Worm (Caenorhabditis elegans) whole organism, L3 larva: Measurements from ENCODE around the gene ule-3.

Experiments used
- ceh-28 ChIP-seq: fragments of 150-350 bp; optimal IDR thresholded peaks from 2 replicates; lab custom pipeline; 2014; ENCODE audit warnings: missing biosample characterization, missing genetic modification reagents, missing genetic modification characterization
- ceh-9 ChIP-seq: sonication (generic microtip); optimal IDR thresholded peaks from 2 replicates; lab custom pipeline; 2018; ENCODE audit warnings: missing biosample characterization, missing genetic modification characterization
- elt-2 ChIP-seq: sonication (generic microtip); optimal IDR thresholded peaks from 2 replicates; lab custom pipeline; 2016; ENCODE audit warnings: missing genetic modification reagents, mild to moderate bottlenecking, missing genetic modification characterization, missing compliant biosample characterization
- fkh-2 ChIP-seq: fragments of 150-350 bp; optimal IDR thresholded peaks from 2 replicates; lab custom pipeline; 2014; ENCODE audit warnings: missing biosample characterization, missing genetic modification reagents, missing genetic modification characterization
- lin-39 ChIP-seq: fragments of 150-350 bp; optimal IDR thresholded peaks from 2 replicates; lab custom pipeline; 2018; ENCODE audit warnings: missing biosample characterization, missing genetic modification reagents, missing genetic modification characterization
- nhr-23 ChIP-seq: fragments of 150-350 bp; optimal IDR thresholded peaks from 2 replicates; lab custom pipeline; 2014; ENCODE audit warnings: missing biosample characterization, missing genetic modification reagents, missing genetic modification characterization
- nhr-237 ChIP-seq: fragments of 150-350 bp; optimal IDR thresholded peaks from 2 replicates; lab custom pipeline; 2014; ENCODE audit warnings: missing biosample characterization, missing genetic modification characterization
- nhr-25 ChIP-seq: sonication (generic microtip); optimal IDR thresholded peaks from 2 replicates; lab custom pipeline; 2017; ENCODE audit warnings: missing biosample characterization, missing genetic modification characterization
- nhr-77 ChIP-seq: fragments of 150-350 bp; optimal IDR thresholded peaks from 2 replicates; lab custom pipeline; 2014; ENCODE audit warnings: missing biosample characterization, missing genetic modification characterization
- pha-4 ChIP-seq: fragments of 150-350 bp; optimal IDR thresholded peaks from 2 replicates; lab custom pipeline; 2014; ENCODE audit warnings: missing biosample characterization, missing genetic modification reagents, missing genetic modification characterization
- skn-1 ChIP-seq: fragments of 150-350 bp; optimal IDR thresholded peaks from 2 replicates; lab custom pipeline; 2014; ENCODE audit warnings: missing biosample characterization, missing genetic modification characterization
- unc-39 ChIP-seq: sonication (generic microtip); optimal IDR thresholded peaks from 4 replicates; lab custom pipeline; 2017; ENCODE audit warnings: missing biosample characterization, missing genetic modification characterization
- unc-62 ChIP-seq: fragments of 150-350 bp; sonication (generic microtip); optimal IDR thresholded peaks from 4 replicates; lab custom pipeline; 2014; ENCODE audit warnings: missing biosample characterization, missing genetic modification reagents, missing genetic modification characterization

- TF ChIP-seq ceh-9, result no peak
- TF ChIP-seq elt-2 (tag; lab: Kevin White, UChicago), result no peak
- TF ChIP-seq nhr-237, result no peak
- no peak for TF ChIP-seq nhr-25 (tag; lab: Kevin White, UChicago)
- TF ChIP-seq skn-1 (tag; lab: Kevin White, UChicago), result no peak
- no peak for TF ChIP-seq lin-39 (tag; lab: Kevin White, UChicago)
- no peak for TF ChIP-seq nhr-77 (tag; lab: Kevin White, UChicago)
- TF ChIP-seq pha-4 (tag; lab: Kevin White, UChicago), result no peak
- TF ChIP-seq nhr-23 (tag; lab: Kevin White, UChicago), result no peak
- no peak for TF ChIP-seq unc-62 (GFP tag; lab: Kevin White, UChicago)
- no peak for TF ChIP-seq fkh-2
- TF ChIP-seq unc-39 (tag; lab: Kevin White, UChicago), result no peak
- no peak for TF ChIP-seq ceh-28
These were observed 823 bp upstream of the ule-3 start, which contains the start of gene D1054.10 for ce11 chrV:10792775-10793174.
